Worm (Caenorhabditis elegans) whole organism, L3 larva: Measurements from ENCODE around the gene T20B5.2.
A peak's percentile ranks its signal among the peaks of the same experiment; 100 is the strongest.

Experiments used
- R02D3.7 ChIP-seq: fragments of 150-350 bp; optimal IDR thresholded peaks from 2 replicates; lab custom pipeline; 2014; ENCODE audit warnings: missing biosample characterization, missing genetic modification characterization
- ZK546.5 ChIP-seq: sonication (generic microtip); optimal IDR thresholded peaks from 2 replicates; lab custom pipeline; 2017; ENCODE audit warnings: missing biosample characterization, missing genetic modification characterization
- aly-2 ChIP-seq: fragments of 150-350 bp; optimal IDR thresholded peaks from 2 replicates; lab custom pipeline; 2014; ENCODE audit warnings: missing biosample characterization, missing genetic modification characterization
- ama-1 ChIP-seq: fragments of 150-350 bp; optimal IDR thresholded peaks from 2 replicates; lab custom pipeline; 2018
- ceh-16 ChIP-seq: sonication (generic microtip); optimal IDR thresholded peaks from 2 replicates; lab custom pipeline; 2017; ENCODE audit warnings: missing biosample characterization, missing genetic modification characterization
- daf-12 ChIP-seq: fragments of 150-350 bp; optimal IDR thresholded peaks from 2 replicates; lab custom pipeline; 2014; ENCODE audit warnings: missing biosample characterization, missing genetic modification reagents, missing genetic modification characterization
- egl-5 ChIP-seq: fragments of 150-350 bp; optimal IDR thresholded peaks from 2 replicates; lab custom pipeline; 2017; ENCODE audit warnings: missing biosample characterization, missing genetic modification reagents, missing genetic modification characterization, inconsistent platforms
- elt-2 ChIP-seq: sonication (generic microtip); optimal IDR thresholded peaks from 2 replicates; lab custom pipeline; 2016; ENCODE audit warnings: missing genetic modification reagents, mild to moderate bottlenecking, missing genetic modification characterization, missing compliant biosample characterization
- elt-3 ChIP-seq, 3 experiments: fragments of 150-350 bp in 1 of 3; sonication (generic microtip) in 2 of 3; optimal IDR thresholded peaks; 2 replicates in 2 of 3; 4 replicates in 1 of 3; lab custom pipeline; 2014 to 2017; ENCODE audit warnings: missing biosample characterization in 3 of 3, missing genetic modification characterization in 3 of 3
- eor-1 ChIP-seq, 2 experiments: fragments of 150-350 bp; optimal IDR thresholded peaks; 2 replicates each; lab custom pipeline; 2014 to 2018; ENCODE audit warnings: missing biosample characterization in 2 of 2, missing genetic modification characterization in 2 of 2
- fkh-10 ChIP-seq: sonication (generic microtip); optimal IDR thresholded peaks from 2 replicates; lab custom pipeline; 2017; ENCODE audit warnings: missing biosample characterization, missing genetic modification reagents, missing genetic modification characterization
- fkh-2 ChIP-seq: fragments of 150-350 bp; optimal IDR thresholded peaks from 2 replicates; lab custom pipeline; 2014; ENCODE audit warnings: missing biosample characterization, missing genetic modification reagents, missing genetic modification characterization
- fos-1 ChIP-seq: fragments of 150-350 bp; optimal IDR thresholded peaks from 2 replicates; lab custom pipeline; 2014; ENCODE audit warnings: missing biosample characterization, missing genetic modification characterization
- hmg-11 ChIP-seq: sonication (generic microtip); optimal IDR thresholded peaks from 2 replicates; lab custom pipeline; 2016; ENCODE audit warnings: missing genetic modification characterization, missing compliant biosample characterization
- jun-1 ChIP-seq: fragments of 150-350 bp; optimal IDR thresholded peaks from 2 replicates; lab custom pipeline; 2014; ENCODE audit warnings: missing biosample characterization, missing genetic modification reagents, missing genetic modification characterization
- lin-15B ChIP-seq: fragments of 150-350 bp; optimal IDR thresholded peaks from 2 replicates; lab custom pipeline; 2014; ENCODE audit warnings: missing biosample characterization, missing genetic modification characterization
- lin-39 ChIP-seq: fragments of 150-350 bp; optimal IDR thresholded peaks from 2 replicates; lab custom pipeline; 2018; ENCODE audit warnings: missing biosample characterization, missing genetic modification reagents, missing genetic modification characterization
- mdl-1 ChIP-seq: fragments of 150-350 bp; optimal IDR thresholded peaks from 2 replicates; lab custom pipeline; 2014; ENCODE audit warnings: missing biosample characterization, missing genetic modification characterization
- nhr-11 ChIP-seq: fragments of 150-350 bp; optimal IDR thresholded peaks from 2 replicates; lab custom pipeline; 2014; ENCODE audit warnings: missing biosample characterization, missing genetic modification characterization
- nhr-12 ChIP-seq: fragments of 150-350 bp; optimal IDR thresholded peaks from 2 replicates; lab custom pipeline; 2014; ENCODE audit warnings: missing biosample characterization, missing genetic modification characterization
- nhr-23 ChIP-seq: fragments of 150-350 bp; optimal IDR thresholded peaks from 2 replicates; lab custom pipeline; 2014; ENCODE audit warnings: missing biosample characterization, missing genetic modification reagents, missing genetic modification characterization
- nhr-237 ChIP-seq: fragments of 150-350 bp; optimal IDR thresholded peaks from 2 replicates; lab custom pipeline; 2014; ENCODE audit warnings: missing biosample characterization, missing genetic modification characterization
- nhr-25 ChIP-seq: sonication (generic microtip); optimal IDR thresholded peaks from 2 replicates; lab custom pipeline; 2017; ENCODE audit warnings: missing biosample characterization, missing genetic modification characterization
- nhr-76 ChIP-seq: fragments of 150-350 bp; sonication (generic microtip); optimal IDR thresholded peaks from 5 replicates; lab custom pipeline; 2014; ENCODE audit warnings: missing biosample characterization, missing genetic modification characterization
- nhr-77 ChIP-seq: fragments of 150-350 bp; optimal IDR thresholded peaks from 2 replicates; lab custom pipeline; 2014; ENCODE audit warnings: missing biosample characterization, missing genetic modification characterization
- pha-4 ChIP-seq: fragments of 150-350 bp; optimal IDR thresholded peaks from 2 replicates; lab custom pipeline; 2014; ENCODE audit warnings: missing biosample characterization, missing genetic modification reagents, missing genetic modification characterization
- pqm-1 ChIP-seq: fragments of 150-350 bp; optimal IDR thresholded peaks from 2 replicates; lab custom pipeline; 2017; ENCODE audit warnings: missing biosample characterization, missing genetic modification characterization, inconsistent platforms
- skn-1 ChIP-seq: fragments of 150-350 bp; optimal IDR thresholded peaks from 2 replicates; lab custom pipeline; 2014; ENCODE audit warnings: missing biosample characterization, missing genetic modification characterization
- unc-62 ChIP-seq: fragments of 150-350 bp; sonication (generic microtip); optimal IDR thresholded peaks from 4 replicates; lab custom pipeline; 2014; ENCODE audit warnings: missing biosample characterization, missing genetic modification reagents, missing genetic modification characterization
- zag-1 ChIP-seq: fragments of 150-350 bp; optimal IDR thresholded peaks from 2 replicates; lab custom pipeline; 2014; ENCODE audit warnings: missing biosample characterization, missing genetic modification characterization
- ztf-11 ChIP-seq: fragments of 150-350 bp; optimal IDR thresholded peaks from 2 replicates; lab custom pipeline; 2014; ENCODE audit warnings: missing biosample characterization, missing genetic modification characterization
- ztf-4 ChIP-seq: fragments of 150-350 bp; optimal IDR thresholded peaks from 2 replicates; lab custom pipeline; 2014; ENCODE audit warnings: missing biosample characterization, missing genetic modification characterization

The T20B5.2 gene

ce11 chrX:9349844-9350556 lies 19.0 kb downstream of the T20B5.2 start, which contains the start of gene flp-20:
TSS of gene flp-20 (minus strand) at chrX:9349894.
- TF ChIP-seq lin-39 = no peak
- no peak for TF ChIP-seq nhr-237
- no peak for TF ChIP-seq skn-1
- TF ChIP-seq fos-1 (tag; lab: Kevin White, UChicago) = no peak
- no peak for TF ChIP-seq fkh-10 (GFP tag; lab: Kevin White, UChicago)
- no peak for TF ChIP-seq nhr-76
- TF ChIP-seq nhr-11 (tag; lab: Kevin White, UChicago) = no peak
- TF ChIP-seq, all 47 proteins: peak for 0

ce11 chrX:9361136-9361535 lies 30.2 kb downstream of the T20B5.2 start:
- TF ChIP-seq fkh-10 (GFP tag; lab: Kevin White, UChicago) (peak; percentile 62), fkh-2 (tag; lab: Kevin White, UChicago) (no peak)
- TF ChIP-seq, all 47 proteins: peak for 1

DNA sequence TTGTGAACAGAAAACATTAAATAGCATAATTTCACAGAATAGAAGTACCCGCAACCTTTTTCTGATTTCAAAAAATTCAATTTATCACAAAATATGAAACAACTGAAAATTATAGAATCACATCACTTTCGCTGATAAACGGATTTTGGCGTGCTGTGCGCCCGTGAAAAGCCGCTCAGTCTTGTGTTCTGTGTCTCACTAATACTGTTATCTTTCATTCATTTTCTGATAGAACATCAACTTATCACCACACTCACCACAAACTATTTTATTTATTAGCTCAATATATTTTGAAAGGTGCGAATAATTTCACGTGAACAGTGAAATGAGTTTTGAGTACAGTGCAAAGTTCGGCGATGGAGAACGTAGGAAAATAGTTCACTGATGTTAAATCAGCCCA lies 33.1 kb downstream of the T20B5.2 start:
- TF ChIP-seq jun-1 (tag; lab: Kevin White, UChicago) = peak; percentile 50
- TF ChIP-seq eor-1 (tag; optimal IDR thresholded peaks at IDR 0.05; lab: Kevin White, UChicago) = no peak
- TF ChIP-seq nhr-11 (tag; lab: Kevin White, UChicago) = no peak
- TF ChIP-seq skn-1 = no peak
- no peak for TF ChIP-seq ztf-11
- no peak for TF ChIP-seq nhr-77
- TF ChIP-seq elt-2 = peak; percentile 92
- TF ChIP-seq unc-62 (GFP tag; lab: Kevin White, UChicago) = no peak
- no peak for TF ChIP-seq zag-1 (tag; lab: Kevin White, UChicago)
- TF ChIP-seq ZK546.5 (tag; lab: Kevin White, UChicago) = no peak
- TF ChIP-seq nhr-237 = no peak
- no peak for TF ChIP-seq elt-3 (tag; optimal IDR thresholded peaks at IDR 0.05; lab: Kevin White, UChicago)
- TF ChIP-seq nhr-76 = no peak
- TF ChIP-seq ceh-16 (tag; lab: Kevin White, UChicago) = no peak
- TF ChIP-seq mdl-1 (tag; lab: Kevin White, UChicago) = no peak
- peak; percentile 0 for TF ChIP-seq pha-4 (tag; lab: Kevin White, UChicago)
- peak; percentile 83 for TF ChIP-seq pqm-1 (tag; lab: Kevin White, UChicago)
- no peak for TF ChIP-seq aly-2
- TF ChIP-seq R02D3.7 (tag; lab: Kevin White, UChicago) = no peak
- TF ChIP-seq nhr-23 (tag; lab: Kevin White, UChicago) = no peak
- TF ChIP-seq fkh-10 (GFP tag; lab: Kevin White, UChicago) = no peak
- TF ChIP-seq nhr-12 = no peak
- TF ChIP-seq daf-12 (tag; lab: Kevin White, UChicago) = no peak
- TF ChIP-seq hmg-11 (tag; lab: Kevin White, UChicago) = no peak
- no peak for TF ChIP-seq lin-15B (tag; lab: Kevin White, UChicago)
- no peak for TF ChIP-seq nhr-25 (tag; lab: Kevin White, UChicago)
- no peak for TF ChIP-seq lin-39
- TF ChIP-seq egl-5 = no peak
- TF ChIP-seq ama-1 = no peak
- no peak for TF ChIP-seq fos-1 (tag; lab: Kevin White, UChicago)

- TF ChIP-seq fkh-10 (GFP tag; lab: Kevin White, UChicago) (peak; percentile 88), elt-2 (no peak)
- TF ChIP-seq, all 47 proteins: peak for 1
These were observed 33.5 kb downstream of the T20B5.2 start, which contains the start of gene pkc-2 for ce11 chrX:9364501-9364900. TSS of gene pkc-2 (plus strand) at chrX:9364818.

- no peak for TF ChIP-seq ztf-4 (tag; lab: Kevin White, UChicago)
These were observed 39.0 kb downstream of the T20B5.2 start for ce11 chrX:9369927-9370326.

DNA sequence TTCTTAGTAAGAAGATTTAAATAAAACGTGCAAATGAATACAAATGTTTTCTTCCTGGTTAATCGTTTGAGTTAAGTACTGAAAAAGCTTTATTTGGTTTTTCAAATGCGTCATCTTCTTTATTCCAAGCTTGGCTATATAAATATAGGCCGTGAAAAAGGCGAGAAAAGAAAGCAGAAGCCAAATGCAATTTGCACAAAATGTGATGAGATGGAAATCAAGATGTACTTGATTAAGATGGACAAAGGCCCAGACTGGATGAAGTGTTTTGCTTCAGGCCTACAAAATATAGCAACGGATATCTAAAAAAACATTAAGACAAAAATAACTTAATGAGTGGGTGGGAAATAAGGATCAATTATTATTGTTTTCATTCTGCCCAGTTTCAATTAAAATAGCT lies 41.3 kb downstream of the T20B5.2 start:
- TF ChIP-seq pha-4 (tag; lab: Kevin White, UChicago) = no peak
- no peak for TF ChIP-seq skn-1
- TF ChIP-seq fkh-10 (GFP tag; lab: Kevin White, UChicago) = peak; percentile 70
